Fruit fly (Drosophila melanogaster): Measurements from ENCODE around the gene CG31643.
A peak's percentile ranks its signal among the peaks of the same experiment; 100 is the strongest.

Gene CG31643

DNA sequence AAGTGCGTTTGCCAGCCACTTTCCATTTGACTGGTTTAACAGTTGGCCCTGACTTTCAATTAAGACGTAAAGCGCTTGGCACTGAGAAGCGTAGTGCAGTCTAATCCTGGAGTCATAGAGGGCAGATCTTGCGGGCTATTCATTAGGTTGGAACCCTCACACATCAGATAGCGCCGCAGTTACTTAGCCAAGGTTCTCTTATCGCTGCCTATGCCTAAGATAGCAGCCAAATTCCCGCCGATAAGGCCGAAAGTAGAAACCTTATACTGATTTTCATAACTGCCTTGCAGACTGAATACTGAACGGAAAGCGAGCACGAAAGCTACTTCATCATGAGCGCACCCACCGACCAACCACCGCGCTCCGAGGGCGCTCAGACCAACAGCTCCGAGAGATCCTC is 34.2 kb downstream of the CG31643 start:
- TF ChIP-seq CG7045 (GFP tag; optimal IDR thresholded peaks at IDR 0.05): no peak
- no peak for TF ChIP-seq CG11617 (GFP tag; optimal IDR thresholded peaks at IDR 0.05)
- TF ChIP-seq tj (GFP tag; optimal IDR thresholded peaks at IDR 0.05): no peak
- no peak for TF ChIP-seq Hr96 (GFP tag; optimal IDR thresholded peaks at IDR 0.05)
- TF ChIP-seq CG14711 (tag; optimal IDR thresholded peaks at IDR 0.05): no peak

DNA sequence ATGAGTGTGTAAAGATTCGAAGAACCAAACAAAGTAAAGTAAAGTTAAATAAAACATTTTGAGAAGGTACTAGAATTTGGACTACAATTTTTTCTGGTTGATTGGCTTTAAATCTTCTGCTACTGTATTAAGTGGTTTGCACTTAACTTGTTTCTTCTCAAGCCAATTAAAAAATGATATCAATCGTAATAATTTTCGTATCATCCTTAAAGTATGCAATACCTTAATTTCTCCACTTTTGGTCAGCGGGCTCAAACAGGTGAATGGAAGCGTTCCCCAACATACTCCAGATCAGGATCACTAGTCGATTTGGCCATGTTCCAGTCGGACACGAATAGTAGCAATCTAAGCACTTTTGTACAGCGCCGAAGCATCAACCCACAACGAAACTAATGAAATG is 36.0 kb downstream of the CG31643 start:
- no peak for TF ChIP-seq toe (GFP tag; optimal IDR thresholded peaks at IDR 0.05)
- TF ChIP-seq cic (GFP tag; optimal IDR thresholded peaks at IDR 0.05): no peak
- TF ChIP-seq Hr96 (GFP tag; optimal IDR thresholded peaks at IDR 0.05): no peak

DNA sequence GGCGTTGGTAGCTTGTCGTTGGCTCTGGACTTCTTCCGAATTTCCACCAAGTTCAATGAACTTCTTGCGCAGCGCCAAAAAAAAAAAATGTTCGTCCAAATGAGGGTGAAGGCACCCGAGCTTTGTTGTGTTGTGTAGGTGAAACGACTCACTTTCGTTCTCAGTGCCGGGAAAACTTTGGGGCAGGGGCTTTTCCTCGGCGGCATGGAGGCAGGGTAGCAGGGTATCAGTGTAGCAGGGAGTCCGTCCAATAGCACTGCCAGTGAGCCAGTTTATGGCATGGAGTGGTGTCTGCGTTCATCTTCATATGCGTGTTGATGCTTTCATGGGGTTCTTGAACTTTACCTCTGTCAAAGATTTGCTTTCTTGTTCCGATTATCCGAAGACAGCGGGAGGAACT is 36.4 kb downstream of the CG31643 start:
- no peak for TF ChIP-seq bab1 (GFP tag; optimal IDR thresholded peaks at IDR 0.05)
- TF ChIP-seq ovo (GFP tag; optimal IDR thresholded peaks at IDR 0.05): no peak
- TF ChIP-seq cic (GFP tag; optimal IDR thresholded peaks at IDR 0.05): no peak
- no peak for TF ChIP-seq CG7101 (tag; optimal IDR thresholded peaks at IDR 0.05)
- no peak for TF ChIP-seq CG33017 (tag; optimal IDR thresholded peaks at IDR 0.05)
- no peak for TF ChIP-seq Crg-1 (GFP tag; optimal IDR thresholded peaks at IDR 0.05)
- TF ChIP-seq cnc (optimal IDR thresholded peaks at IDR 0.05): no peak
- no peak for TF ChIP-seq CG1620 (GFP tag; optimal IDR thresholded peaks at IDR 0.05)
- no peak for TF ChIP-seq Mnt (GFP tag; optimal IDR thresholded peaks at IDR 0.05)
- no peak for TF ChIP-seq Hr96 (GFP tag; optimal IDR thresholded peaks at IDR 0.05)

DNA sequence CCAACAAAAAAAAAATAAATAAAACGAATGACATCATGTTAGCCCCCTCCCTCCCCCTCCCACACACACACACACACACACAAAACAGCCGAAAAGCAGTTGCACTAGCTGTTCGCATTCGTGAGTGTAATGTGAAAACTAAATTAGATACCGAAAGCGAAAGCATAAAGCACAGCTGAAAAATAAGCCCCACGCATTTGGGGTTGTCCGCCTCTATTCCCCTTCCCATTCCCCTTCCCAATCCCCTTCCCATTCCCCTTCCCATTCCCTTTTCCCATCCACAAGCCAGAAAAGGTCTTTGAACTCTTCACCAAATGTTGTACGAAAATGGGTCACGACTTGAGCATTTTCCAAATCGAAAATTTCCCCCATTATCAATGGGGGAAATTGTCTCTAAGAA is 37.4 kb downstream of the CG31643 start:
- TF ChIP-seq Mnt (GFP tag; optimal IDR thresholded peaks at IDR 0.05): no peak
- TF ChIP-seq CG33017 (tag; optimal IDR thresholded peaks at IDR 0.05): no peak
- TF ChIP-seq cic (GFP tag; optimal IDR thresholded peaks at IDR 0.05): no peak
- TF ChIP-seq CG5204 (GFP tag; optimal IDR thresholded peaks at IDR 0.05): no peak
- no peak for TF ChIP-seq CG14711 (tag; optimal IDR thresholded peaks at IDR 0.05)
- TF ChIP-seq pad (GFP tag; optimal IDR thresholded peaks at IDR 0.05): no peak
- no peak for TF ChIP-seq bab1 (GFP tag; optimal IDR thresholded peaks at IDR 0.05)

DNA sequence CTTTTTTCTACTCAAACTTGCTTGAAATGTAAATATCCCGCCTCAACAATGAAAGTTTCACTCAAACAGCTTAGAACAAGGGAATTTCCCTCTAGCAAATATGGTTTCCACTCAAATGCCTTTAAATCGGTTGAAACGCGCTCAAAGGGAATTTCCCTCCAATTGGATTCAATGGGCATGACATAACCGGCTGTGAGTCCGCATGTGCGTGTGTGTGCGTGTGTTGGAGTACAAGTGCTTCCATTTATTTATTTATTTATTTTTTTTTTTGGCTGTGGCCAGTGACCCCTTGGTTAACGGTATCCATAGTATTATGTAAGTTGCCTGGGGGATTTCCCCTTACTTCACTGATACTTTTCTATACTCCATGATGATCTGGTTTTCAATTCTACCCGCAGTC is 38.2 kb downstream of the CG31643 start:
- no peak for TF ChIP-seq CG1620 (GFP tag; optimal IDR thresholded peaks at IDR 0.05)
- no peak for TF ChIP-seq CG5204 (GFP tag; optimal IDR thresholded peaks at IDR 0.05)
- no peak for TF ChIP-seq Crg-1 (GFP tag; optimal IDR thresholded peaks at IDR 0.05)
- TF ChIP-seq CG11617 (GFP tag; optimal IDR thresholded peaks at IDR 0.05): no peak
- no peak for TF ChIP-seq Clk (GFP tag; optimal IDR thresholded peaks at IDR 0.05)
- no peak for TF ChIP-seq cnc (optimal IDR thresholded peaks at IDR 0.05)
- TF ChIP-seq ovo (GFP tag; optimal IDR thresholded peaks at IDR 0.05): no peak
- TF ChIP-seq Hr96 (GFP tag; optimal IDR thresholded peaks at IDR 0.05): no peak
- TF ChIP-seq kay (GFP tag; ENCODE audit: borderline replicate concordance): no peak
- TF ChIP-seq Mnt (GFP tag; optimal IDR thresholded peaks at IDR 0.05): no peak
- no peak for TF ChIP-seq CG7101 (tag; optimal IDR thresholded peaks at IDR 0.05)

DNA sequence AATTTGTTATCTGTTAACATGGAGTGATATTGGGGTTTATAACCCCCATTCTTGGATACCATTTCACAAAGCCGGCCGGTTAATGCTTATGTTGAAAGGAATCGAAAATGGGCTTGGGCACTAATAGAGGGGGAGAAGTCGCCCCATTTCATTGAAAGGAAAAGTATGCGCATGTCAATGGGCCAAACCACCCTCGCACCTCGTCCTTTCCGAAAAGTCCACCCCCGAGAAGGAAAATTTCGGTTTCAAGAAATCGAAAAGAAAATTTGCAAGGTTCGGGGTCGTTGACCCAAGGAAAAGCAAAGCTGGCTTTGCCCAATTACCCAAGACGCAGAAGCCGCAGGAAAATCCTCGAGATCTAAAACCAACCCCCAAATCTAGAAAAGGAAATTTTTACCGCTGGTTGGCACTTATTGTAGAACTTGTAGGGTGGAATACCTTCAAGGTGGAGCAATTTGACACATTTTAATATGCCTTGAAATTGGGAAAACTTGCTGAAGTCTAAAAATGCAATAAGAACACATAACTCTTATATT is 39.0 kb downstream of the CG31643 start:
- no peak for TF ChIP-seq CG1620 (GFP tag; optimal IDR thresholded peaks at IDR 0.05)
- TF ChIP-seq kay (GFP tag; ENCODE audit: borderline replicate concordance): no peak
- no peak for TF ChIP-seq CG14711 (tag; optimal IDR thresholded peaks at IDR 0.05)
- TF ChIP-seq Mnt (GFP tag; optimal IDR thresholded peaks at IDR 0.05): no peak
- no peak for TF ChIP-seq Hr96 (GFP tag; optimal IDR thresholded peaks at IDR 0.05)
- no peak for TF ChIP-seq CG12768 (GFP tag; optimal IDR thresholded peaks at IDR 0.05)
- TF ChIP-seq tj (GFP tag; optimal IDR thresholded peaks at IDR 0.05): no peak
- TF ChIP-seq cnc (optimal IDR thresholded peaks at IDR 0.05): no peak
- no peak for TF ChIP-seq toe (GFP tag; optimal IDR thresholded peaks at IDR 0.05)
- no peak for TF ChIP-seq CG5204 (GFP tag; optimal IDR thresholded peaks at IDR 0.05)
- TF ChIP-seq pad (GFP tag; optimal IDR thresholded peaks at IDR 0.05): no peak
- no peak for TF ChIP-seq Crg-1 (GFP tag; optimal IDR thresholded peaks at IDR 0.05)
- TF ChIP-seq CG7101 (tag; optimal IDR thresholded peaks at IDR 0.05): no peak
- TF ChIP-seq Clk (GFP tag; optimal IDR thresholded peaks at IDR 0.05): no peak
- no peak for TF ChIP-seq cic (GFP tag; optimal IDR thresholded peaks at IDR 0.05)
- TF ChIP-seq CG11617 (GFP tag; optimal IDR thresholded peaks at IDR 0.05): no peak
- TF ChIP-seq CG7045 (GFP tag; optimal IDR thresholded peaks at IDR 0.05): no peak
- no peak for TF ChIP-seq bab1 (GFP tag; optimal IDR thresholded peaks at IDR 0.05)

DNA sequence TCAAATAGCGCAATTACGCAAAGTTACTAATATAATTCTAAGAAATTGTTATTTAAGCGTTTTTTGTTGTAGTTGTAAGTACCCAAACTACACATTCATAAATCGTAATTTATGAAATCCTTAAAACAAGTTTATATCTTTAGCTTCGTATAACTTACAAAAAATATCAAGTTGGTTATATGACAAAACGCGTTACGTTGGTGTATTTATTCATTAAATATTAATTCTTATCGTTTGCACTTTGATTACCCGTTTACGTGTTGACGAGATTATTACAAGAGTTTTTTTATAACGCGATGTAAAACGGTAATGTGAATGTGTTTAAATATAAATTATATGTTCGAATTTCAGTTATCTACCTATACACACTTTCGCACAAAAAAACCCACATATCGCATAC is 39.7 kb downstream of the CG31643 start:
- TF ChIP-seq ovo (GFP tag; optimal IDR thresholded peaks at IDR 0.05) (no peak), kay (GFP tag; ENCODE audit: borderline replicate concordance) (peak; percentile 98)

DNA sequence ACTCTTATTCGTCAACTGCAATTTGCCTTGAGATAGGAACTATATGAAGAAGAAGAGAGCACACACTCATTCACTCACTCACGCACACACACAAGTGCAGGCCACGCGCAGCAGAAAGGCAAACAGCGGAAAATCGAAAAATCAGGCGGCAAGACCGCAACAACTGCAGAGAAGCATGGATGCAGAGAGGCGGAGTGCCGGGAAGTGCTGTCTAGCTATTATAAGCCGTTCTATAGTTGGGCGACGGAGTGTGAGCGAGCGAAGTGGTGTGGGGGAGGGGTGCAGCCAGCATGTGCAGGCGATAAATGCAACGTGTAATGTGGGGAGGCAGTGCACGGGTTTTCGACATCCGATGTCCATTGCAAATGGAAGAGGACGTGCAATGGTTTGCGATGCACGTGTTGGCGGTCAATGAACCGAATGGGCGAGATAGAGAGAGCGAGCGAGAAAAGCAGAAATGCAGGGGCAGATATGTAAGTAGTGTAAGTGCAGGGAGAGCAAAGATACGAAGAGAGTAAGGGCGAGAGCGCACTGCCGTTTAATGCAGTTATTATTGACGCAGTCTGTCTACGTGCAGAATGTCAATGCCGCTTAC is 40.9 kb downstream of the CG31643 start:
- TF ChIP-seq bab1 (GFP tag; optimal IDR thresholded peaks at IDR 0.05) (peak; percentile 5), CG7045 (GFP tag; optimal IDR thresholded peaks at IDR 0.05) (peak; percentile 13), Mnt (GFP tag; optimal IDR thresholded peaks at IDR 0.05) (peak; percentile 99), CG14711 (tag; optimal IDR thresholded peaks at IDR 0.05) (peak; percentile 18), cic (GFP tag; optimal IDR thresholded peaks at IDR 0.05) (peak; percentile 100), tj (GFP tag; optimal IDR thresholded peaks at IDR 0.05) (peak; percentile 100), CG11617 (GFP tag; optimal IDR thresholded peaks at IDR 0.05) (peak; percentile 48), CG5204 (GFP tag; optimal IDR thresholded peaks at IDR 0.05) (no peak), CG1620 (GFP tag; optimal IDR thresholded peaks at IDR 0.05) (peak; percentile 31), Clk (GFP tag; optimal IDR thresholded peaks at IDR 0.05) (peak; percentile 91), Hr96 (GFP tag; optimal IDR thresholded peaks at IDR 0.05) (no peak), cnc (optimal IDR thresholded peaks at IDR 0.05) (peak in 1 of 2 experiments; percentile 90), CG12768 (GFP tag; optimal IDR thresholded peaks at IDR 0.05) (peak; percentile 91), ovo (GFP tag; optimal IDR thresholded peaks at IDR 0.05) (peak; percentile 88), Crg-1 (GFP tag; optimal IDR thresholded peaks at IDR 0.05) (peak; percentile 81), pad (GFP tag; optimal IDR thresholded peaks at IDR 0.05) (peak; percentile 86), toe (GFP tag; optimal IDR thresholded peaks at IDR 0.05) (peak; percentile 68), kay (GFP tag; ENCODE audit: borderline replicate concordance) (peak; percentile 99), CG33017 (tag; optimal IDR thresholded peaks at IDR 0.05) (peak; percentile 55), CG7101 (tag; optimal IDR thresholded peaks at IDR 0.05) (peak; percentile 40)

Measured in whole organism, adult.